Worm (Caenorhabditis elegans) whole organism, L4 larva: ENCODE data around the gene B0212.3.

Source experiments
- ZK337.2 ChIP-seq: fragments of 200-800 bp; sonication (Bioruptor generic); IDR thresholded peaks from 2 replicates; pipeline ENCODE4 v1.3.6; 2022; ENCODE audit warnings: missing genetic modification reagents, missing genetic modification characterization, missing compliant biosample characterization
- ama-1 ChIP-seq: fragments of 150-350 bp; optimal IDR thresholded peaks from 2 replicates; lab custom pipeline; 2014; ENCODE audit warnings: inconsistent platforms, mixed read lengths
- dpl-1 ChIP-seq: fragments of 150-350 bp; optimal IDR thresholded peaks from 2 replicates; lab custom pipeline; 2014; ENCODE audit warnings: missing biosample characterization, missing genetic modification reagents, missing genetic modification characterization
- egl-27 ChIP-seq: sonication (generic microtip); optimal IDR thresholded peaks from 3 replicates; lab custom pipeline; 2017; ENCODE audit warnings: missing biosample characterization, missing genetic modification reagents, missing genetic modification characterization
- lim-7 ChIP-seq: fragments of 200-800 bp; sonication (Bioruptor generic); IDR thresholded peaks from 2 replicates; pipeline ENCODE4 v1.3.6; 2022; ENCODE audit warnings: missing genetic modification characterization, missing compliant biosample characterization
- lin-13 ChIP-seq: fragments of 150-350 bp; optimal IDR thresholded peaks from 2 replicates; lab custom pipeline; 2014; ENCODE audit warnings: missing biosample characterization, missing genetic modification reagents, missing genetic modification characterization
- lir-3 ChIP-seq: sonication (generic microtip); optimal IDR thresholded peaks from 2 replicates; lab custom pipeline; 2016; ENCODE audit warnings: mild to moderate bottlenecking, missing genetic modification characterization, missing compliant biosample characterization
- mep-1 ChIP-seq: fragments of 150-350 bp; sonication (generic microtip); optimal IDR thresholded peaks from 3 replicates; lab custom pipeline; 2014; ENCODE audit warnings: missing biosample characterization, missing genetic modification characterization
- nhr-11 ChIP-seq: fragments of 150-350 bp; optimal IDR thresholded peaks from 2 replicates; lab custom pipeline; 2014; ENCODE audit warnings: missing biosample characterization, missing genetic modification characterization
- nhr-237 ChIP-seq: sonication (generic microtip); optimal IDR thresholded peaks from 2 replicates; lab custom pipeline; 2017; ENCODE audit warnings: missing biosample characterization, missing genetic modification characterization
- nhr-77 ChIP-seq: fragments of 150-350 bp; optimal IDR thresholded peaks from 2 replicates; lab custom pipeline; 2014; ENCODE audit warnings: missing biosample characterization, missing genetic modification characterization
- zag-1 ChIP-seq: fragments of 150-350 bp; optimal IDR thresholded peaks from 2 replicates; lab custom pipeline; 2014; ENCODE audit warnings: missing biosample characterization, missing genetic modification characterization
- zfp-2 ChIP-seq: sonication (generic microtip); optimal IDR thresholded peaks from 2 replicates; lab custom pipeline; 2016; ENCODE audit warnings: mild to moderate bottlenecking, missing genetic modification characterization, missing compliant biosample characterization

DNA sequence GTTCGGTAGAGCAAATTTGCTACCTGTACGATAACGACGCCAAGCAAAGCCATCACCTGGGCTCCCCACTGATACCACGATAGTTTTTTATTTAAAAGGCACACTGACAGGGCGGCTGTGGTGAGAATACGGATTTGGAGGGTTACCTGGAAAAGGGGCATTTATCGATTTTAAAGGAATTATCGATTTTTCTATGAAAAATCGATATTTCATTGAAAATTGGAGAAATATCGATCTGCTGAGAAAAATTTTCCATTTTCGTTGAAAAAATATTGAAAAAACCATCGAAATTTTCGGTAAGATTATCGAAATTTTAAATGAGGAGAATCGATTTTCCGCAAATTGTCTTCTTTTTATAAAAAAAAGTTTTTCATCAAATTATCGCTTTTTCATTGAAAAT lies 5.1 kb downstream of the B0212.3 start:
- TF ChIP-seq zag-1 (tag; lab: Kevin White, UChicago) (no peak), nhr-237 (tag; lab: Kevin White, UChicago) (no peak), zfp-2 (tag; lab: Kevin White, UChicago) (no peak), ama-1 (lab: Kevin White, UChicago) (no peak), dpl-1 (GFP tag; lab: Kevin White, UChicago) (no peak), mep-1 (tag; lab: Kevin White, UChicago) (no peak), nhr-11 (no peak), egl-27 (tag; lab: Kevin White, UChicago) (no peak), nhr-77 (tag; lab: Kevin White, UChicago) (no peak), lim-7 (GFP tag; lab: Robert Waterston, UW) (no peak), lin-13 (GFP tag; lab: Kevin White, UChicago) (no peak), lir-3 (no peak), ZK337.2 (GFP tag; lab: Robert Waterston, UW) (no peak)
